Fruit fly (Drosophila melanogaster): ENCODE results near the gene Sbat.

Gene Sbat

dm6 chr2L:2901445-2901844, 23.3 kb downstream of the Sbat start:
- peak; percentile 1 for TF ChIP-seq CG32006 (GFP tag; optimal IDR thresholded peaks at IDR 0.05)
- no peak for TF ChIP-seq ss (GFP tag; optimal IDR thresholded peaks at IDR 0.05)
- TF ChIP-seq Hr4 (GFP tag; optimal IDR thresholded peaks at IDR 0.05) = no peak
- TF ChIP-seq Eip78C (GFP tag) = peak; percentile 83
- TF ChIP-seq pdm3 (GFP tag; optimal IDR thresholded peaks at IDR 0.05) = no peak

- TF ChIP-seq CG16779 (tag; optimal IDR thresholded peaks at IDR 0.05) = no peak
- TF ChIP-seq CG10669 (GFP tag; optimal IDR thresholded peaks at IDR 0.05) = no peak
- no peak for TF ChIP-seq CG6276 (GFP tag; optimal IDR thresholded peaks at IDR 0.05)
- no peak for TF ChIP-seq Lpt (GFP tag; optimal IDR thresholded peaks at IDR 0.05)
- no peak for TF ChIP-seq CG10631 (GFP tag; optimal IDR thresholded peaks at IDR 0.05)
- no peak for TF ChIP-seq Eip93F (GFP tag; optimal IDR thresholded peaks at IDR 0.05)
- no peak for TF ChIP-seq Met (GFP tag; optimal IDR thresholded peaks at IDR 0.05)
- TF ChIP-seq CG1621 (tag; optimal IDR thresholded peaks at IDR 0.05) = no peak
- no peak for TF ChIP-seq CG8319 (GFP tag; optimal IDR thresholded peaks at IDR 0.05)
- TF ChIP-seq CG11762 (GFP tag; optimal IDR thresholded peaks at IDR 0.05; ENCODE audit: insufficient read depth) = no peak
These were observed 25.5 kb downstream of the Sbat start for dm6 chr2L:2903649-2904048.

dm6 chr2L:2904316-2905050, 26.3 kb downstream of the Sbat start:
- TF ChIP-seq esn (GFP tag; optimal IDR thresholded peaks at IDR 0.05) (peak; percentile 8), CG8119 (GFP tag; IDR thresholded peaks at IDR 0.05) (no peak), ss (GFP tag; optimal IDR thresholded peaks at IDR 0.05) (peak in 1 of 2 experiments; percentile 15), CG6792 (GFP tag; optimal IDR thresholded peaks at IDR 0.05) (no peak), CG6808 (GFP tag; optimal IDR thresholded peaks at IDR 0.05) (no peak), fkh (GFP tag; optimal IDR thresholded peaks at IDR 0.05) (peak; percentile 1), Eip93F (GFP tag; optimal IDR thresholded peaks at IDR 0.05) (no peak), Hr38 (GFP tag; optimal IDR thresholded peaks at IDR 0.05) (no peak), CG31627 (GFP tag; optimal IDR thresholded peaks at IDR 0.05) (no peak), svp (GFP tag) (peak; percentile 65), spab (GFP tag; optimal IDR thresholded peaks at IDR 0.05) (no peak)

dm6 chr2L:2905051-2905446, 26.9 kb downstream of the Sbat start:
- no peak for TF ChIP-seq Gug (GFP tag; IDR thresholded peaks at IDR 0.05)
- peak; percentile 57 for TF ChIP-seq CG7368 (GFP tag; optimal IDR thresholded peaks at IDR 0.05)
- TF ChIP-seq CG6854 (GFP tag; optimal IDR thresholded peaks at IDR 0.05) = no peak
- TF ChIP-seq Eip75B (GFP tag; optimal IDR thresholded peaks at IDR 0.05) = peak; percentile 34
- TF ChIP-seq eg (GFP tag; IDR thresholded peaks at IDR 0.05) = peak; percentile 71
- peak; percentile 33; the same call in 1 of the 2 replicates for TF ChIP-seq CG11294 (GFP tag; IDR thresholded peaks at IDR 0.05)
- TF ChIP-seq dac (GFP tag; optimal IDR thresholded peaks at IDR 0.05) = peak; percentile 12
- TF ChIP-seq Hr38 (GFP tag; optimal IDR thresholded peaks at IDR 0.05) = no peak
- TF ChIP-seq esn (GFP tag; optimal IDR thresholded peaks at IDR 0.05) = peak; percentile 80
- peak; percentile 61 for TF ChIP-seq Met (GFP tag; optimal IDR thresholded peaks at IDR 0.05)
- peak; percentile 37 for TF ChIP-seq CG10669 (GFP tag; optimal IDR thresholded peaks at IDR 0.05)
- TF ChIP-seq CG6276 (GFP tag; optimal IDR thresholded peaks at IDR 0.05) = peak; percentile 36
- TF ChIP-seq acj6 (GFP tag; optimal IDR thresholded peaks at IDR 0.05) = peak; percentile 75
- TF ChIP-seq Hr4 (GFP tag; optimal IDR thresholded peaks at IDR 0.05) = peak; percentile 69
- TF ChIP-seq CG8319 (GFP tag; optimal IDR thresholded peaks at IDR 0.05) = peak; percentile 40
- TF ChIP-seq lz (GFP tag; optimal IDR thresholded peaks at IDR 0.05) = peak; percentile 29
- peak; percentile 37 for TF ChIP-seq CG3032 (tag; optimal IDR thresholded peaks at IDR 0.05)
- TF ChIP-seq CG1621 (tag; optimal IDR thresholded peaks at IDR 0.05) = no peak
- TF ChIP-seq Lpt (GFP tag; optimal IDR thresholded peaks at IDR 0.05) = peak; percentile 45
- TF ChIP-seq dsx (GFP tag; optimal IDR thresholded peaks at IDR 0.05; ENCODE audit: poor library complexity, severe bottlenecking) = peak; percentile 45
- peak; percentile 54 for TF ChIP-seq CG11762 (GFP tag; optimal IDR thresholded peaks at IDR 0.05; ENCODE audit: insufficient read depth)
- TF ChIP-seq CG9139 (GFP tag; optimal IDR thresholded peaks at IDR 0.05) = no peak
- TF ChIP-seq cyc (GFP tag; optimal IDR thresholded peaks at IDR 0.05) = peak; percentile 37
- peak; percentile 54 for TF ChIP-seq Sox102F (GFP tag; optimal IDR thresholded peaks at IDR 0.05)
- peak; percentile 80 for TF ChIP-seq CG8119 (GFP tag; IDR thresholded peaks at IDR 0.05)
- peak; percentile 79 for TF ChIP-seq CG32006 (GFP tag; optimal IDR thresholded peaks at IDR 0.05)
- TF ChIP-seq salr (GFP tag; optimal IDR thresholded peaks at IDR 0.05) = peak in 1 of 2 experiments; percentile 64
- peak; percentile 65 for TF ChIP-seq net (GFP tag; optimal IDR thresholded peaks at IDR 0.05)
- TF ChIP-seq svp (GFP tag) = peak; percentile 72
- TF ChIP-seq Blimp-1 (GFP tag; optimal IDR thresholded peaks at IDR 0.05) = no peak
- TF ChIP-seq Ets21C (GFP tag; optimal IDR thresholded peaks at IDR 0.05) = no peak
- peak; percentile 40 for TF ChIP-seq Smox (GFP tag; optimal IDR thresholded peaks at IDR 0.05)
